Fruit fly (Drosophila melanogaster) whole organism, embryonic: ENCODE data around the gene CG2772.

ENCODE experiments used
- Ada2b ChIP-seq: fragments of 200-800 bp; sonication (Bioruptor generic); IDR thresholded peaks from 2 replicates; pipeline ENCODE4 v1.3.6; 2022; ENCODE audit warnings: missing biosample characterization, missing genetic modification characterization
- Atf6 ChIP-seq: fragments of 200-800 bp; sonication (Bioruptor generic); IDR thresholded peaks from 2 replicates; pipeline ENCODE4 v1.3.6; 2022; ENCODE audit warnings: missing biosample characterization, missing genetic modification characterization
- CG11695 ChIP-seq: fragments of 200-800 bp; sonication (Bioruptor generic); IDR thresholded peaks from 3 replicates; pipeline ENCODE4 v1.3.6; 2022; ENCODE audit warnings: missing biosample characterization, missing genetic modification characterization
- CG13624 ChIP-seq: fragments of 200-800 bp; sonication (Bioruptor generic); optimal IDR thresholded peaks from 2 replicates; lab custom pipeline; 2016; ENCODE audit warnings: missing biosample characterization, missing genetic modification characterization
- CG1602 ChIP-seq: fragments of 200-800 bp; sonication (Bioruptor generic); optimal IDR thresholded peaks from 3 replicates; lab custom pipeline; 2016; ENCODE audit warnings: missing biosample characterization, missing genetic modification characterization
- CG17361 ChIP-seq: fragments of 200-800 bp; sonication (Bioruptor generic); IDR thresholded peaks from 3 replicates; pipeline ENCODE4 v1.3.6; 2022; ENCODE audit warnings: missing biosample characterization, missing genetic modification characterization
- CG2678 ChIP-seq: fragments of 200-800 bp; sonication (Bioruptor generic); optimal IDR thresholded peaks from 3 replicates; lab custom pipeline; 2019; ENCODE audit warnings: missing biosample characterization, mild to moderate bottlenecking, missing genetic modification characterization, moderate library complexity
- CG30020 ChIP-seq: fragments of 200-800 bp; optimal IDR thresholded peaks from 2 replicates; lab custom pipeline; 2019; ENCODE audit warnings: missing biosample characterization, mild to moderate bottlenecking, missing genetic modification characterization, moderate library complexity
- CG3065 ChIP-seq: fragments of 200-800 bp; sonication (Bioruptor generic); optimal IDR thresholded peaks from 2 replicates; lab custom pipeline; 2016; ENCODE audit warnings: missing biosample characterization, missing genetic modification characterization
- CG4360 ChIP-seq: fragments of 200-800 bp; sonication (Bioruptor generic); IDR thresholded peaks from 2 replicates; pipeline ENCODE4 v1.3.6; 2022; ENCODE audit warnings: missing biosample characterization, missing genetic modification characterization
- CG43689 ChIP-seq: fragments of 200-800 bp; sonication (Bioruptor generic); IDR thresholded peaks from 2 replicates; pipeline ENCODE4 v1.3.6; 2022; ENCODE audit warnings: missing biosample characterization, missing genetic modification characterization
- CG5245 ChIP-seq: fragments of 200-800 bp; sonication (Bioruptor generic); optimal IDR thresholded peaks from 3 replicates; lab custom pipeline; 2016; ENCODE audit warnings: missing biosample characterization, missing genetic modification characterization
- CG6654 ChIP-seq: fragments of 200-800 bp; sonication (Bioruptor generic); optimal IDR thresholded peaks from 2 replicates; lab custom pipeline; 2017; ENCODE audit warnings: missing biosample characterization, mild to moderate bottlenecking, missing genetic modification characterization
- CG7786 ChIP-seq: fragments of 200-800 bp; sonication (Bioruptor generic); optimal IDR thresholded peaks from 2 replicates; lab custom pipeline; 2016; ENCODE audit warnings: missing biosample characterization, missing genetic modification characterization
- CG8089 ChIP-seq: fragments of 200-800 bp; sonication (Bioruptor generic); optimal IDR thresholded peaks from 3 replicates; lab custom pipeline; 2016; ENCODE audit warnings: missing biosample characterization, missing genetic modification characterization
- CG8924 ChIP-seq: fragments of 200-800 bp; optimal IDR thresholded peaks from 3 replicates; lab custom pipeline; 2019; ENCODE audit warnings: missing biosample characterization, mild to moderate bottlenecking, missing genetic modification characterization, moderate library complexity
- Ets65A ChIP-seq: fragments of 200-800 bp; sonication (Bioruptor generic); peaks from one replicate; lab custom pipeline; 2016; ENCODE audit warnings: missing biosample characterization, missing genetic modification characterization
- HLHmδ ChIP-seq: fragments of 200-800 bp; sonication (Bioruptor generic); optimal IDR thresholded peaks from 2 replicates; lab custom pipeline; 2018; ENCODE audit warnings: missing biosample characterization, mild to moderate bottlenecking, missing genetic modification characterization, moderate library complexity
- Hey ChIP-seq: fragments of 200-800 bp; sonication (Bioruptor generic); optimal IDR thresholded peaks from 3 replicates; lab custom pipeline; 2018; ENCODE audit warnings: missing biosample characterization, mild to moderate bottlenecking, missing genetic modification characterization
- Hr39 ChIP-seq: fragments of >200 bp; optimal IDR thresholded peaks from 2 replicates; lab custom pipeline; 2017
- Jarid2 ChIP-seq: fragments of 200-800 bp; sonication (Bioruptor generic); optimal IDR thresholded peaks from 3 replicates; lab custom pipeline; 2017; ENCODE audit warnings: mild to moderate bottlenecking, missing biosample characterization, missing genetic modification reagents, missing genetic modification characterization
- MBD-R2 ChIP-seq: fragments of 200-800 bp; sonication (Bioruptor generic); IDR thresholded peaks from 2 replicates; pipeline ENCODE4 v1.3.6; 2022; ENCODE audit warnings: missing biosample characterization, missing genetic modification characterization
- MTF-1 ChIP-seq: fragments of 200-800 bp; sonication (Bioruptor generic); optimal IDR thresholded peaks from 2 replicates; lab custom pipeline; 2018; ENCODE audit warnings: missing biosample characterization, mild to moderate bottlenecking, missing genetic modification characterization, borderline replicate concordance
- Med ChIP-seq: fragments of 200-800 bp; sonication (Bioruptor generic); peaks from one replicate; lab custom pipeline; 2016; ENCODE audit warnings: missing biosample characterization, missing genetic modification characterization, mild to moderate bottlenecking, inconsistent platforms, moderate library complexity
- Six4 ChIP-seq: fragments of 200-800 bp; sonication (Bioruptor generic); optimal IDR thresholded peaks from 2 replicates; lab custom pipeline; 2016; ENCODE audit warnings: missing biosample characterization, missing genetic modification characterization
- amos ChIP-seq: fragments of 200-800 bp; sonication (Bioruptor generic); IDR thresholded peaks from 2 replicates; pipeline ENCODE4 v1.3.6; 2022; ENCODE audit warnings: missing biosample characterization, missing genetic modification characterization; ENCODE audit not compliant: partially characterized antibody
- ap ChIP-seq: fragments of 200-800 bp; sonication (Bioruptor generic); IDR thresholded peaks from 2 replicates; pipeline ENCODE4 v1.3.6; 2022; ENCODE audit warnings: missing biosample characterization, missing genetic modification characterization
- br ChIP-seq: fragments of >200 bp; optimal IDR thresholded peaks from 2 replicates; lab custom pipeline; 2017
- dimm ChIP-seq: fragments of 200-800 bp; sonication (Bioruptor generic); IDR thresholded peaks from 2 replicates; pipeline ENCODE4 v1.3.6; 2022; ENCODE audit warnings: missing biosample characterization, missing genetic modification characterization
- dpn ChIP-seq, 2 experiments: fragments of 200-800 bp; sonication (Bioruptor generic); optimal IDR thresholded peaks; 3 replicates each; lab custom pipeline; 2016; ENCODE audit warnings: missing biosample characterization in 2 of 2, missing genetic modification characterization in 2 of 2
- ftz-f1 ChIP-seq: fragments of 200-800 bp; sonication (Bioruptor generic); optimal IDR thresholded peaks from 2 replicates; lab custom pipeline; 2016; ENCODE audit warnings: missing biosample characterization, missing genetic modification characterization
- jigr1 ChIP-seq: fragments of 200-800 bp; sonication (Bioruptor generic); IDR thresholded peaks from 3 replicates; pipeline ENCODE4 v1.3.6; 2022; ENCODE audit warnings: missing biosample characterization, missing genetic modification characterization
- lbe ChIP-seq: fragments of 200-800 bp; sonication (Bioruptor generic); optimal IDR thresholded peaks from 2 replicates; lab custom pipeline; 2016; ENCODE audit warnings: missing biosample characterization, mild to moderate bottlenecking, missing genetic modification characterization
- lilli ChIP-seq: fragments of 200-800 bp; sonication (Bioruptor generic); optimal IDR thresholded peaks from 3 replicates; lab custom pipeline; 2016; ENCODE audit warnings: missing biosample characterization, missing genetic modification characterization
- lmd ChIP-seq: fragments of 200-800 bp; sonication (Bioruptor generic); IDR thresholded peaks from 2 replicates; pipeline ENCODE4 v1.3.6; 2022; ENCODE audit warnings: missing biosample characterization, missing genetic modification characterization
- mirr ChIP-seq: fragments of 200-800 bp; sonication (Bioruptor generic); optimal IDR thresholded peaks from 3 replicates; lab custom pipeline; 2018; ENCODE audit warnings: missing biosample characterization, mild to moderate bottlenecking, missing genetic modification characterization
- nau ChIP-seq: fragments of 200-800 bp; sonication (Bioruptor generic); optimal IDR thresholded peaks from 3 replicates; lab custom pipeline; 2017; ENCODE audit warnings: missing biosample characterization, mild to moderate bottlenecking, missing genetic modification characterization, missing genetic modification reagents
- pan ChIP-seq, 4 experiments: fragments of >200 bp in 3 of 4; fragments of 200-800 bp in 1 of 4; sonication (Bioruptor generic) in 1 of 4; optimal IDR thresholded peaks in 3 of 4; IDR thresholded peaks in 1 of 4; 2 replicates each; pipeline versions ENCODE4 v1.3.6 to Lab custom; 2017 to 2022; ENCODE audit warnings: missing biosample characterization in 2 of 4, missing genetic modification characterization in 2 of 4, mixed read lengths in 1 of 4
- sc ChIP-seq, 3 experiments: fragments of >200 bp in 2 of 3; fragments of 200-800 bp in 1 of 3; sonication (Bioruptor generic) in 1 of 3; optimal IDR thresholded peaks; 2 replicates in 2 of 3; 3 replicates in 1 of 3; lab custom pipeline; 2017; ENCODE audit warnings: mild to moderate bottlenecking in 1 of 3, missing biosample characterization in 1 of 3, missing genetic modification characterization in 1 of 3, missing genetic modification reagents in 1 of 3
- sd ChIP-seq: fragments of 200-800 bp; sonication (Bioruptor generic); optimal IDR thresholded peaks from 3 replicates; lab custom pipeline; 2018; ENCODE audit warnings: missing biosample characterization, mild to moderate bottlenecking, missing genetic modification characterization, moderate library complexity
- sens ChIP-seq: fragments of 200-800 bp; sonication (Bioruptor generic); peaks from one replicate; lab custom pipeline; 2016; ENCODE audit warnings: missing biosample characterization, missing genetic modification characterization
- sisA ChIP-seq: fragments of 200-800 bp; sonication (Bioruptor generic); IDR thresholded peaks from 2 replicates; pipeline ENCODE4 v1.3.6; 2022; ENCODE audit warnings: missing biosample characterization, missing genetic modification characterization
- so ChIP-seq: fragments of 200-800 bp; sonication (Bioruptor generic); IDR thresholded peaks from 3 replicates; pipeline ENCODE4 v1.3.6; 2022; ENCODE audit warnings: missing biosample characterization, missing genetic modification characterization
- sqz ChIP-seq: fragments of 200-800 bp; sonication (Bioruptor generic); optimal IDR thresholded peaks from 3 replicates; lab custom pipeline; 2018; ENCODE audit warnings: missing biosample characterization, mild to moderate bottlenecking, missing genetic modification characterization
- sug ChIP-seq: fragments of 200-800 bp; optimal IDR thresholded peaks from 2 replicates; lab custom pipeline; 2019; ENCODE audit warnings: missing biosample characterization, mild to moderate bottlenecking, missing genetic modification characterization, moderate library complexity
- unc-4 ChIP-seq: fragments of 200-800 bp; sonication (Bioruptor generic); IDR thresholded peaks from 2 replicates; pipeline ENCODE4 v1.3.6; 2022; ENCODE audit warnings: missing biosample characterization, missing genetic modification characterization; ENCODE audit not compliant: partially characterized antibody

CG2772 gene

dm6 chr2L:3397594-3398073, 48.2 kb upstream of the CG2772 start, which contains the start of gene CG34175 (continued):
- TF ChIP-seq sc (optimal IDR thresholded peaks at IDR 0.05; lab: Kevin White, UChicago) (no peak), sc (GFP tag; optimal IDR thresholded peaks at IDR 0.05; lab: Kevin White, UChicago) (peak; percentile 22), CG1602 (no peak), CG7786 (GFP tag; lab: Kevin White, UChicago) (no peak), CG30020 (no peak), Hey (no peak), ap (GFP tag; lab: Robert Waterston, UW) (no peak), CG8089 (GFP tag; lab: Kevin White, UChicago) (no peak), Ada2b (GFP tag; lab: Robert Waterston, UW) (no peak), CG4360 (GFP tag; lab: Robert Waterston, UW) (no peak)
- TF ChIP-seq, all 482 proteins: peak for 30

DNA sequence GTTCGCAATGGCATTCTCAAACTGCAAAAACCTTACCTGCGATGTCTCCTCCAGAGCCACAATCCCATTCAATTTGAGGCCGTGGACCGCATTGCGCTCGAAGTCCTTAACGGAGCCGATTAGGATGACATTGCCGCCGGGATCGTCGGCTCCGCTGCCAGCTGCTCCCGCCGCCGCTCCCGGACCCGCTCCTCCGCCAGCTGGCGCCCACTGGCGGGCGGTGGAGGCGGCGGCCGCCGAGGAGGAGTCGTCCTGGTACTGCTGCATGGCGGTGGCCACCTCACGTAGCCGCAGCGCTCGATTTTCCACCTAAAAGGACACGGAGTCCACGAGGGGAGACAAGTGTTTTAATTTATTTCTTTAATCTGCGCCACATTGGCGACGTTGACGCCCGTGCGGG, 38.1 kb upstream of the CG2772 start:
- TF ChIP-seq MBD-R2: no peak
- no peak for TF ChIP-seq CG43689 (GFP tag; lab: Robert Waterston, UW)
- TF ChIP-seq CG2678 (tag; lab: Kevin White, UChicago): no peak
- no peak for TF ChIP-seq pan (optimal IDR thresholded peaks at IDR 0.05; lab: Kevin White, UChicago)
- TF ChIP-seq pan (GFP tag; optimal IDR thresholded peaks at IDR 0.05 in 1 of 2, IDR thresholded peaks at IDR 0.05 in 1 of 2): no peak
- TF ChIP-seq lilli: no peak
- no peak for TF ChIP-seq HLHmδ (GFP tag; lab: Kevin White, UChicago)
- TF ChIP-seq Hr39 (lab: Kevin White, UChicago): peak; percentile 55
- peak; percentile 22; the same call in 1 of the 2 replicates for TF ChIP-seq sisA (GFP tag; lab: Robert Waterston, UW)
- no peak for TF ChIP-seq amos (GFP tag; lab: Robert Waterston, UW)
- TF ChIP-seq CG13624 (GFP tag; lab: Kevin White, UChicago): no peak
- no peak for TF ChIP-seq CG17361 (GFP tag; lab: Robert Waterston, UW)
- no peak for TF ChIP-seq unc-4 (GFP tag; lab: Robert Waterston, UW)
- TF ChIP-seq Med (GFP tag; lab: Kevin White, UChicago): no peak
- no peak for TF ChIP-seq lmd (GFP tag; lab: Robert Waterston, UW)
- TF ChIP-seq sqz (GFP tag; lab: Kevin White, UChicago): no peak
- TF ChIP-seq nau (GFP tag; lab: Kevin White, UChicago): no peak
- peak; percentile 0 for TF ChIP-seq Ets65A (GFP tag; lab: Kevin White, UChicago)
- no peak for TF ChIP-seq Jarid2 (GFP tag; lab: Kevin White, UChicago)
- TF ChIP-seq CG5245 (GFP tag; lab: Kevin White, UChicago): no peak

DNA sequence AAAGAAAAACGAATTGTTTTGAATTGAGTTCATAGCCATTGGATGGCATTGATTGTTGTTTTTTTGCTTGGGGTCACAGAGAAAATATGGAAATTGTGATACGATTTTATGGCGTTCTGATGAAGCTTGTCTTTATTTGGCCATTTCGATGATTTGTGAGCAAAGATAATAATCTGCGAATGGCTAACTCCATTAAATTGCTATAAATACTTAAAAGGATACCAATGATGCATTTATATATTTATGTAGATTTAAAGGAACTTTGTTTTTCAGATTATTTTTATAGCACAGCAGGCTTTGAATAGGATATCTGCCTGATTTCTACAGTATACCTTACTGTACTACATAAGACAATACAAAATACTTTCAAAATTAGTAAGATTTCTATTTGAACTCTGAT, 35.5 kb upstream of the CG2772 start, which contains the start of gene CG8840:
TSS of gene CG8840 (plus strand) at position 301 of the 400 bp plus-strand sequence.
- TF ChIP-seq sens (peak; percentile 29), ftz-f1 (GFP tag; lab: Kevin White, UChicago) (no peak)

dm6 chr2L:3416527-3417304, 29.1 kb upstream of the CG2772 start, which contains the start of gene CG31952:
Gene CG31952, plus strand, starts transcription at chr2L:3416693.
- TF ChIP-seq CG3065 (GFP tag; lab: Kevin White, UChicago) (no peak), CG11695 (peak; percentile 55; the same call in 2 of the 3 replicates), sd (tag; lab: Kevin White, UChicago) (no peak), mirr (GFP tag; lab: Kevin White, UChicago) (no peak), sug (no peak), CG8089 (GFP tag; lab: Kevin White, UChicago) (no peak), CG8924 (tag; lab: Kevin White, UChicago) (no peak), MTF-1 (no peak), dimm (GFP tag; lab: Robert Waterston, UW) (no peak), so (GFP tag; lab: Robert Waterston, UW) (peak; percentile 59; the same call in 1 of the 3 replicates), Six4 (GFP tag; lab: Kevin White, UChicago) (no peak), lbe (GFP tag; lab: Kevin White, UChicago) (no peak), CG6654 (GFP tag; lab: Kevin White, UChicago) (no peak), br (lab: Kevin White, UChicago) (no peak), Atf6 (GFP tag; lab: Robert Waterston, UW) (peak; percentile 33; the same call in 1 of the 2 replicates), dpn (GFP tag; optimal IDR thresholded peaks at IDR 0.05; lab: Kevin White, UChicago) (no peak), jigr1 (no peak), sens (peak; percentile 28)
